Worm (Caenorhabditis elegans) whole organism, L4 larva: Measurements from ENCODE around the gene cbp-3.

Experiments used
- F26F4.8 ChIP-seq: fragments of 200-800 bp; sonication (Bioruptor generic); conservative IDR thresholded peaks from 2 replicates; pipeline ENCODE4 v1.3.6; 2022; ENCODE audit warnings: missing genetic modification characterization, missing compliant biosample characterization
- F44E2.7 ChIP-seq: fragments of 200-800 bp; sonication (Bioruptor generic); IDR thresholded peaks from 2 replicates; pipeline ENCODE4 v2.1.2; 2022; ENCODE audit warnings: missing genetic modification characterization, missing compliant biosample characterization
- Y75B8A.6 ChIP-seq: fragments of 200-800 bp; sonication (Bioruptor generic); IDR thresholded peaks from 2 replicates; pipeline ENCODE4 v1.3.6; 2022; ENCODE audit warnings: missing genetic modification reagents, missing genetic modification characterization, missing compliant biosample characterization
- ZK546.5 ChIP-seq, 2 experiments: sonication (generic microtip); optimal IDR thresholded peaks; 2 replicates each; lab custom pipeline; 2017; ENCODE audit warnings: missing biosample characterization in 2 of 2, missing genetic modification characterization in 2 of 2
- aha-1 ChIP-seq: fragments of 150-350 bp; peaks from one replicate; lab custom pipeline; 2014; ENCODE audit warnings: missing biosample characterization, missing genetic modification characterization
- aly-2 ChIP-seq: sonication (generic microtip); optimal IDR thresholded peaks from 2 replicates; lab custom pipeline; 2018; ENCODE audit warnings: missing biosample characterization, missing genetic modification characterization
- ama-1 ChIP-seq: fragments of 150-350 bp; optimal IDR thresholded peaks from 2 replicates; lab custom pipeline; 2014; ENCODE audit warnings: inconsistent platforms, mixed read lengths
- ceh-82 ChIP-seq: sonication (generic microtip); optimal IDR thresholded peaks from 2 replicates; lab custom pipeline; 2017; ENCODE audit warnings: missing biosample characterization, missing genetic modification characterization
- ces-1 ChIP-seq: fragments of 150-350 bp; sonication (generic microtip); optimal IDR thresholded peaks from 4 replicates; lab custom pipeline; 2014; ENCODE audit warnings: missing biosample characterization, missing genetic modification reagents, missing genetic modification characterization
- ctbp-1 ChIP-seq: fragments of 200-800 bp; sonication (Bioruptor generic); IDR thresholded peaks from 2 replicates; pipeline ENCODE4 v1.3.6; 2022; ENCODE audit warnings: missing genetic modification reagents, missing genetic modification characterization, missing compliant biosample characterization
- daf-12 ChIP-seq: fragments of 150-350 bp; optimal IDR thresholded peaks from 2 replicates; lab custom pipeline; 2014; ENCODE audit warnings: missing biosample characterization, missing genetic modification reagents, missing genetic modification characterization
- daf-16 ChIP-seq, 3 experiments: sonication (generic microtip); optimal IDR thresholded peaks; 2 replicates each; lab custom pipeline; 2016 to 2017; ENCODE audit warnings: missing genetic modification characterization in 3 of 3, missing genetic modification reagents in 3 of 3, mild to moderate bottlenecking in 2 of 3, missing compliant biosample characterization in 2 of 3, missing biosample characterization in 1 of 3, moderate library complexity in 1 of 3
- dmd-6 ChIP-seq: fragments of 200-800 bp; sonication (Bioruptor generic); IDR thresholded peaks from 2 replicates; pipeline ENCODE4 v1.3.6; 2022; ENCODE audit warnings: missing genetic modification reagents, missing genetic modification characterization, missing compliant biosample characterization
- dpl-1 ChIP-seq: fragments of 150-350 bp; optimal IDR thresholded peaks from 2 replicates; lab custom pipeline; 2014; ENCODE audit warnings: missing biosample characterization, missing genetic modification reagents, missing genetic modification characterization
- duxl-1 ChIP-seq: sonication (generic microtip); optimal IDR thresholded peaks from 2 replicates; lab custom pipeline; 2016; ENCODE audit warnings: mild to moderate bottlenecking, missing genetic modification characterization, moderate library complexity, missing compliant biosample characterization; ENCODE audit not compliant: poor library complexity
- dve-1 ChIP-seq: sonication (generic microtip); optimal IDR thresholded peaks from 2 replicates; lab custom pipeline; 2017; ENCODE audit warnings: antibody characterized with exemption, mild to moderate bottlenecking, missing genetic modification characterization, missing compliant biosample characterization; ENCODE audit not compliant: insufficient read depth
- egl-43 ChIP-seq: fragments of 200-800 bp; sonication (Bioruptor generic); IDR thresholded peaks from 2 replicates; pipeline ENCODE4 v1.3.6; 2022; ENCODE audit warnings: missing genetic modification reagents, missing genetic modification characterization, missing compliant biosample characterization
- hif-1 ChIP-seq, 2 experiments: sonication (generic microtip); optimal IDR thresholded peaks; 2 replicates each; lab custom pipeline; 2016 to 2017; ENCODE audit warnings: missing compliant biosample characterization in 2 of 2, missing genetic modification characterization in 2 of 2, missing genetic modification reagents in 2 of 2, missing genotype in 2 of 2, mild to moderate bottlenecking in 1 of 2
- hlh-11 ChIP-seq: fragments of 200-800 bp; sonication (Bioruptor generic); optimal IDR thresholded peaks from 2 replicates; lab custom pipeline; 2018; ENCODE audit warnings: mild to moderate bottlenecking, missing genetic modification characterization, missing compliant biosample characterization
- hlh-30 ChIP-seq: sonication (generic microtip); optimal IDR thresholded peaks from 2 replicates; lab custom pipeline; 2017; ENCODE audit warnings: antibody characterized with exemption, mild to moderate bottlenecking, missing genetic modification characterization, missing compliant biosample characterization; ENCODE audit not compliant: insufficient read depth
- hmg-1.1 ChIP-seq: fragments of 200-800 bp; sonication (Bioruptor generic); IDR thresholded peaks from 2 replicates; pipeline ENCODE4 v1.3.6; 2022; ENCODE audit warnings: missing genetic modification reagents, missing genetic modification characterization, missing compliant biosample characterization
- jun-1 ChIP-seq: fragments of 150-350 bp; optimal IDR thresholded peaks from 2 replicates; lab custom pipeline; 2014; ENCODE audit warnings: missing biosample characterization, missing genetic modification reagents, missing genetic modification characterization
- lin-29 ChIP-seq: fragments of 200-800 bp; sonication (Bioruptor generic); IDR thresholded peaks from 2 replicates; pipeline ENCODE4 v1.3.6; 2022; ENCODE audit warnings: missing genetic modification reagents, missing genetic modification characterization, missing compliant biosample characterization
- lin-39 ChIP-seq: fragments of 150-350 bp; optimal IDR thresholded peaks from 2 replicates; lab custom pipeline; 2014; ENCODE audit warnings: missing biosample characterization, missing genetic modification reagents, missing genetic modification characterization
- madf-5 ChIP-seq, 2 experiments: fragments of 200-800 bp; sonication (Bioruptor generic); IDR thresholded peaks; 2 replicates each; pipeline ENCODE4 v1.3.6; 2022; ENCODE audit warnings: missing compliant biosample characterization in 2 of 2, missing genetic modification characterization in 2 of 2
- madf-9 ChIP-seq: fragments of 200-800 bp; sonication (Bioruptor generic); conservative IDR thresholded peaks from 2 replicates; pipeline ENCODE4 v1.3.6; 2022; ENCODE audit warnings: missing genetic modification reagents, missing genetic modification characterization, missing compliant biosample characterization
- mdl-1 ChIP-seq, 2 experiments: fragments of 150-350 bp in 1 of 2; sonication (generic microtip) in 1 of 2; optimal IDR thresholded peaks; 2 replicates each; lab custom pipeline; 2014 to 2017; ENCODE audit warnings: missing biosample characterization in 2 of 2, missing genetic modification characterization in 2 of 2
- mep-1 ChIP-seq: fragments of 150-350 bp; sonication (generic microtip); optimal IDR thresholded peaks from 3 replicates; lab custom pipeline; 2014; ENCODE audit warnings: missing biosample characterization, missing genetic modification characterization
- mes-2 ChIP-seq: sonication (generic microtip); optimal IDR thresholded peaks from 2 replicates; lab custom pipeline; 2016; ENCODE audit warnings: missing genotype, mild to moderate bottlenecking, missing genetic modification characterization, missing compliant biosample characterization; ENCODE audit not compliant: poor library complexity, severe bottlenecking
- mxl-3 ChIP-seq: fragments of 200-800 bp; sonication (Bioruptor generic); optimal IDR thresholded peaks from 2 replicates; lab custom pipeline; 2018; ENCODE audit warnings: mild to moderate bottlenecking, missing genetic modification characterization, missing compliant biosample characterization
- nhr-237 ChIP-seq: sonication (generic microtip); optimal IDR thresholded peaks from 2 replicates; lab custom pipeline; 2017; ENCODE audit warnings: missing biosample characterization, missing genetic modification characterization
- nhr-28 ChIP-seq: fragments of 150-350 bp; optimal IDR thresholded peaks from 2 replicates; lab custom pipeline; 2014; ENCODE audit warnings: missing biosample characterization, missing genetic modification characterization
- nhr-41 ChIP-seq: fragments of 200-800 bp; sonication (Bioruptor generic); IDR thresholded peaks from 2 replicates; pipeline ENCODE4 v1.3.6; 2022; ENCODE audit warnings: missing genetic modification reagents, missing genetic modification characterization, missing compliant biosample characterization
- nhr-48 ChIP-seq: sonication (generic microtip); optimal IDR thresholded peaks from 2 replicates; lab custom pipeline; 2016; ENCODE audit warnings: mild to moderate bottlenecking, missing genetic modification characterization, missing compliant biosample characterization
- nhr-6 ChIP-seq: fragments of 150-350 bp; optimal IDR thresholded peaks from 2 replicates; lab custom pipeline; 2014; ENCODE audit warnings: missing biosample characterization, missing genetic modification characterization
- nhr-76 ChIP-seq: fragments of 150-350 bp; optimal IDR thresholded peaks from 2 replicates; lab custom pipeline; 2014; ENCODE audit warnings: missing biosample characterization, missing genetic modification characterization
- nhr-77 ChIP-seq: fragments of 150-350 bp; optimal IDR thresholded peaks from 2 replicates; lab custom pipeline; 2014; ENCODE audit warnings: missing biosample characterization, missing genetic modification characterization
- pha-4 ChIP-seq, 2 experiments: fragments of 150-350 bp in 1 of 2; fragments of 200-800 bp in 1 of 2; sonication (Bioruptor generic) in 1 of 2; IDR thresholded peaks in 1 of 2; optimal IDR thresholded peaks in 1 of 2; 2 replicates each; pipeline versions ENCODE4 v1.3.6 to Lab custom; 2014 to 2022; ENCODE audit warnings: missing genetic modification characterization in 2 of 2, missing genetic modification reagents in 2 of 2, missing biosample characterization in 1 of 2, missing compliant biosample characterization in 1 of 2
- php-3 ChIP-seq: fragments of 200-800 bp; sonication (Bioruptor generic); IDR thresholded peaks from 2 replicates; pipeline ENCODE4 v1.3.6; 2022; ENCODE audit warnings: missing genetic modification reagents, missing genetic modification characterization, missing compliant biosample characterization
- pqm-1 ChIP-seq: sonication (generic microtip); optimal IDR thresholded peaks from 2 replicates; lab custom pipeline; 2017; ENCODE audit warnings: missing biosample characterization, missing genetic modification characterization
- set-16 ChIP-seq: fragments of 200-800 bp; sonication (Bioruptor generic); IDR thresholded peaks from 2 replicates; pipeline ENCODE4 v1.3.6; 2022; ENCODE audit warnings: missing genetic modification reagents, missing genetic modification characterization, missing compliant biosample characterization
- snpc-1.2 ChIP-seq: fragments of 200-800 bp; sonication (Bioruptor generic); IDR thresholded peaks from 2 replicates; pipeline ENCODE4 v1.3.6; 2022; ENCODE audit warnings: missing genetic modification reagents, missing genetic modification characterization, missing compliant biosample characterization
- unc-39 ChIP-seq: sonication (generic microtip); optimal IDR thresholded peaks from 2 replicates; lab custom pipeline; 2017; ENCODE audit warnings: missing biosample characterization, missing genetic modification characterization
- zag-1 ChIP-seq: fragments of 150-350 bp; optimal IDR thresholded peaks from 2 replicates; lab custom pipeline; 2014; ENCODE audit warnings: missing biosample characterization, missing genetic modification characterization
- zfp-2 ChIP-seq: sonication (generic microtip); optimal IDR thresholded peaks from 2 replicates; lab custom pipeline; 2016; ENCODE audit warnings: mild to moderate bottlenecking, missing genetic modification characterization, missing compliant biosample characterization
- zfp-3 ChIP-seq: fragments of 200-800 bp; sonication (Bioruptor generic); conservative IDR thresholded peaks from 2 replicates; pipeline ENCODE4 v1.3.6; 2022; ENCODE audit warnings: missing genetic modification reagents, missing genetic modification characterization, missing compliant biosample characterization

The cbp-3 gene

DNA sequence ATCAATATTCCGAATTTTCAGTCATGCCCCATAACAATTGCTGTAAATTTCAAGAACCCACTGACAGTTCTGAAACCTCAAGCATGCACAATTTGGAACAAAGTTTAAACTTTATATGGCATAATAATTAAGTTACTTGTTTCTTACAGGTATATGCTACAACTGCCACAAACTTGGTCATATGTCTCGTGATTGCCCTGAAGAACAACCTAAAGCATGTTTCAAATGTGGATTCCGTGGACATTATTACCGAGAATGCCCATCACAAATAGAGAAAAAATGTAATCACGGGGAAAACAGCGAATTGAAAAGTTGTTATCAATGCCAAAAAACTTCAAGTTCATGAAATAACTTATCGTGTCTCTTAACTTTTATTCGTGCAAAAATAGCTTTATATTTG lies 795 bp upstream of the cbp-3 start:
- TF ChIP-seq set-16 (no peak), nhr-28 (peak; percentile 0), php-3 (GFP tag; lab: Robert Waterston, UW) (0 out of 2 replicates have a peak, but pooled peaks have one; percentile 55), Y75B8A.6 (GFP tag; lab: Robert Waterston, UW) (no peak), hif-1 (tag; optimal IDR thresholded peaks at IDR 0.05; lab: Kevin White, UChicago) (no peak), dmd-6 (GFP tag; lab: Robert Waterston, UW) (peak; percentile 44), mep-1 (tag; lab: Kevin White, UChicago) (no peak), aha-1 (peak; percentile 96), ces-1 (GFP tag; lab: Kevin White, UChicago) (no peak), ZK546.5 (tag; optimal IDR thresholded peaks at IDR 0.05; lab: Kevin White, UChicago) (no peak), daf-16 (GFP tag; optimal IDR thresholded peaks at IDR 0.05; lab: Kevin White, UChicago) (no peak), daf-16 (tag; optimal IDR thresholded peaks at IDR 0.05; lab: Kevin White, UChicago) (peak; percentile 48), jun-1 (tag; lab: Kevin White, UChicago) (no peak), hlh-30 (tag; lab: Kevin White, UChicago) (peak; percentile 41), hlh-11 (tag; lab: Kevin White, UChicago) (peak; percentile 34), nhr-237 (no peak), zag-1 (tag; lab: Kevin White, UChicago) (no peak), zfp-3 (GFP tag; lab: Robert Waterston, UW) (no peak), dve-1 (tag; lab: Kevin White, UChicago) (peak; percentile 62)

DNA sequence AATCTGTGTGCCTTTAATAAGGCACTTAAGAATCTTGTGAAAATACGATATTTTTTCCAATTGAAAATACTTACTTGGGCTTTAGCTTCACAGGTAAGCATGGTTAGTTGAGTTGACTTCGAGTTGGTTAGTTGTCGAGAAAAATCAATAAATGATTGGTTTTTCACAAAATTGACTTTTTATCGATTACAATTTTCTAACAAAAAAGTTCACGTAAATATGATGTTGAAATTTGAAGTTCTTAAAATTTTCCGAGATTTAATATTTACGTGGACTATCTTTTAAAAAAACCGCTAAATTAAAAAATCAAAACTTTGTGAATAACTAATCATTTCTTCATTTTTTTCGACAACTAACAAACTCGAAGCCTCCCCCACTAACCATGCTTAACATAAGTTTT lies 7.0 kb downstream of the cbp-3 start, which contains the start of gene F40F12.3:
Gene F40F12.3 (minus strand): TSS at position 101 of the 400 bp plus-strand sequence.
- no peak for TF ChIP-seq mxl-3 (GFP tag; lab: Kevin White, UChicago)
- TF ChIP-seq madf-5 (GFP tag; IDR thresholded peaks at IDR 0.05; lab: Robert Waterston, UW): no peak
- no peak for TF ChIP-seq daf-12 (tag; lab: Kevin White, UChicago)
- TF ChIP-seq lin-39 (tag; lab: Kevin White, UChicago): no peak
- no peak for TF ChIP-seq pha-4 (GFP tag; IDR thresholded peaks at IDR 0.05; lab: Robert Waterston, UW)
- TF ChIP-seq pha-4 (tag; optimal IDR thresholded peaks at IDR 0.05; lab: Kevin White, UChicago): no peak
- TF ChIP-seq pqm-1 (tag; lab: Kevin White, UChicago): no peak
- TF ChIP-seq mdl-1 (tag; optimal IDR thresholded peaks at IDR 0.05; lab: Kevin White, UChicago): no peak
- TF ChIP-seq unc-39 (tag; lab: Kevin White, UChicago): no peak
- TF ChIP-seq F26F4.8 (GFP tag; lab: Robert Waterston, UW): no peak
- no peak for TF ChIP-seq hlh-11 (tag; lab: Kevin White, UChicago)
- no peak for TF ChIP-seq mes-2 (tag; lab: Kevin White, UChicago)
- TF ChIP-seq, all 104 proteins: peak for 0

- TF ChIP-seq lin-29 (GFP tag; lab: Robert Waterston, UW): no peak
- peak; percentile 9 for TF ChIP-seq pqm-1 (tag; lab: Kevin White, UChicago)
- TF ChIP-seq egl-43 (GFP tag; lab: Robert Waterston, UW): no peak
- TF ChIP-seq nhr-41 (GFP tag; lab: Robert Waterston, UW): no peak
- peak; percentile 11 for TF ChIP-seq nhr-77
- no peak for TF ChIP-seq hmg-1.1 (GFP tag; lab: Robert Waterston, UW)
- TF ChIP-seq F44E2.7: no peak
- no peak for TF ChIP-seq nhr-6
- no peak for TF ChIP-seq snpc-1.2
- no peak for TF ChIP-seq aly-2
- peak; percentile 56 for TF ChIP-seq nhr-28
- TF ChIP-seq ceh-82 (tag; lab: Kevin White, UChicago): no peak
- TF ChIP-seq ctbp-1: no peak
- no peak for TF ChIP-seq duxl-1 (tag; lab: Kevin White, UChicago)
- TF ChIP-seq aha-1: no peak
- no peak for TF ChIP-seq zfp-2 (tag; lab: Kevin White, UChicago)
- TF ChIP-seq dpl-1 (GFP tag; lab: Kevin White, UChicago): no peak
- TF ChIP-seq hlh-11 (tag; lab: Kevin White, UChicago): peak; percentile 11
- TF ChIP-seq nhr-48 (tag; lab: Kevin White, UChicago): no peak
- TF ChIP-seq nhr-76 (tag; lab: Kevin White, UChicago): no peak
- TF ChIP-seq ZK546.5 (tag; optimal IDR thresholded peaks at IDR 0.05; lab: Kevin White, UChicago): no peak
- TF ChIP-seq F26F4.8 (GFP tag; lab: Robert Waterston, UW): no peak
- TF ChIP-seq ama-1 (lab: Kevin White, UChicago): no peak
- TF ChIP-seq jun-1 (tag; lab: Kevin White, UChicago): no peak
- no peak for TF ChIP-seq madf-9 (GFP tag; lab: Robert Waterston, UW)
- peak; percentile 38 for TF ChIP-seq dve-1 (tag; lab: Kevin White, UChicago)
These were observed 8.5 kb downstream of the cbp-3 start for ce11 chrIII:9922310-9922709.
